Worm (Caenorhabditis elegans) whole organism, L2 larva: Measurements from ENCODE around the gene T13C5.7.

Experiments
- R02D3.7 ChIP-seq: fragments of 150-350 bp; optimal IDR thresholded peaks from 2 replicates; lab custom pipeline; 2014; ENCODE audit warnings: missing biosample characterization, missing genetic modification characterization
- ZK546.5 ChIP-seq: sonication (generic microtip); optimal IDR thresholded peaks from 2 replicates; lab custom pipeline; 2017; ENCODE audit warnings: missing biosample characterization, missing genetic modification characterization
- ama-1 ChIP-seq: fragments of 150-350 bp; optimal IDR thresholded peaks from 2 replicates; lab custom pipeline; 2018; ENCODE audit warnings: inconsistent platforms
- blmp-1 ChIP-seq: sonication (generic microtip); optimal IDR thresholded peaks from 2 replicates; lab custom pipeline; 2017; ENCODE audit warnings: missing genetic modification characterization, mild to moderate bottlenecking, missing compliant biosample characterization, antibody characterized with exemption, moderate library complexity; ENCODE audit not compliant: insufficient read depth
- lin-39 ChIP-seq: fragments of 150-350 bp; optimal IDR thresholded peaks from 2 replicates; lab custom pipeline; 2014; ENCODE audit warnings: missing biosample characterization, missing genetic modification reagents, missing genetic modification characterization
- nhr-129 ChIP-seq: fragments of 150-350 bp; optimal IDR thresholded peaks from 2 replicates; lab custom pipeline; 2014; ENCODE audit warnings: missing biosample characterization, missing genetic modification characterization
- nhr-237 ChIP-seq: fragments of 150-350 bp; optimal IDR thresholded peaks from 2 replicates; lab custom pipeline; 2014; ENCODE audit warnings: missing biosample characterization, missing genetic modification characterization
- nhr-77 ChIP-seq: fragments of 150-350 bp; optimal IDR thresholded peaks from 2 replicates; lab custom pipeline; 2014; ENCODE audit warnings: missing biosample characterization, missing genetic modification characterization
- skn-1 ChIP-seq: sonication (generic microtip); optimal IDR thresholded peaks from 2 replicates; lab custom pipeline; 2017; ENCODE audit warnings: missing biosample characterization, missing genetic modification characterization
- snpc-4 ChIP-seq: fragments of 150-350 bp; optimal IDR thresholded peaks from 2 replicates; lab custom pipeline; 2014; ENCODE audit warnings: missing biosample characterization, missing genetic modification characterization
- unc-62 ChIP-seq: fragments of 150-350 bp; optimal IDR thresholded peaks from 2 replicates; lab custom pipeline; 2014; ENCODE audit warnings: missing biosample characterization, missing genetic modification reagents, missing genetic modification characterization
- ztf-4 ChIP-seq: fragments of 150-350 bp; optimal IDR thresholded peaks from 2 replicates; lab custom pipeline; 2014; ENCODE audit warnings: missing biosample characterization, missing genetic modification characterization

ce11 chrX:6196627-6197026 lies 16.2 kb downstream of the T13C5.7 start, which contains the start of gene daf-9:
- TF ChIP-seq unc-62 (GFP tag; lab: Kevin White, UChicago) (no peak), nhr-77 (tag; lab: Kevin White, UChicago) (no peak), lin-39 (tag; lab: Kevin White, UChicago) (no peak), nhr-129 (tag; lab: Kevin White, UChicago) (no peak), ZK546.5 (tag; lab: Kevin White, UChicago) (no peak), blmp-1 (no peak), ama-1 (lab: Kevin White, UChicago) (no peak), snpc-4 (tag; lab: Kevin White, UChicago) (no peak), skn-1 (tag; lab: Kevin White, UChicago) (no peak), R02D3.7 (tag; lab: Kevin White, UChicago) (no peak), ztf-4 (tag; lab: Kevin White, UChicago) (no peak), nhr-237 (tag; lab: Kevin White, UChicago) (no peak)
